Worm (Caenorhabditis elegans): Measurements from ENCODE around the gene Y82E9BR.18.

Y82E9BR.18 gene

DNA sequence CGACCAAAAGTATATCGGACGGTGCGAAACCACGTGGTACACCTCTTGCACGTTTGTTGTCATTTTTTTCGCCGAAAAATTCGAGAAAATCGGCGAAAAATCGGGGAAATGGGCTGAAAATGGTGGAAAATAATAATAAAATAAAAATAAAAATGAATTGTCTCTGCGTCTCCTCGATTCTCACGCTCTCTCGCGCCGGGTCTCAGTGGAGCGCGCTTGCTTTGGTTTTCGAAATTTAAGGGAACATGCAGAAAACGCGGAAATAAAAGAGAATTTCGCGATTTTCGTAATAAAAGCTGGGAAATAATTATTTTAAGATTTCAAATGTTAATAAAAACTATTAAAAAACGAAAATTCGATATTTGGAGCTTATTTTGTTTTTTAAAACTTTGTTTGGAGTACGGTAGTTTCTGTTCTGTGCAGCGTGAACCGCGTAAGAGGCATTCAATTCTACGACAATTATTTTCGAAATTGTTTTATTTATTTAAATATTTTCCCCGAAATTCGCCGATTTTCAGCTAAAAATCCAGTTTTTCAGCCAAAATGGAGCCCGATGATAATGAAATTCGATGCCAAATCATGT is 12.6 kb upstream of the Y82E9BR.18 start, which contains the start of the genes ave-1 and M01G5.1 (continued):
- TF ChIP-seq B0035.1 (tag; optimal IDR thresholded peaks at IDR 0.05) (no peak), ZK185.1 (tag; optimal IDR thresholded peaks at IDR 0.05; ENCODE audit: poor library complexity, severe bottlenecking) (no peak), hlh-26 (GFP tag; conservative IDR thresholded peaks at IDR 0.05) (no peak), madf-3 (GFP tag; IDR thresholded peaks at IDR 0.05) (no peak), D2030.7 (GFP tag; IDR thresholded peaks at IDR 0.05) (peak; percentile 49), F49E8.2 (tag; optimal IDR thresholded peaks at IDR 0.05; ENCODE audit: insufficient read depth) (no peak), Y53F4B.3 (GFP tag; IDR thresholded peaks at IDR 0.05) (no peak), snpc-3.4 (tag; optimal IDR thresholded peaks at IDR 0.05) (no peak), repo-1 (tag; optimal IDR thresholded peaks at IDR 0.05) (no peak), Y53G8AR.9 (GFP tag; conservative IDR thresholded peaks at IDR 0.05) (no peak), snpc-1.3 (tag; optimal IDR thresholded peaks at IDR 0.05; ENCODE audit: insufficient read depth) (no peak), ama-1 (optimal IDR thresholded peaks at IDR 0.05) (no peak), ama-1 (GFP tag; optimal IDR thresholded peaks at IDR 0.05) (no peak), rcor-1 (GFP tag; IDR thresholded peaks at IDR 0.05) (no peak), athp-1 (tag; optimal IDR thresholded peaks at IDR 0.05) (no peak), bed-1 (GFP tag; IDR thresholded peaks at IDR 0.05) (no peak), bed-2 (GFP tag; IDR thresholded peaks at IDR 0.05) (no peak), akir-1 (GFP tag; optimal IDR thresholded peaks at IDR 0.05) (no peak), F22D6.2 (tag; optimal IDR thresholded peaks at IDR 0.05) (no peak), B0261.1 (tag; optimal IDR thresholded peaks at IDR 0.05) (no peak), F39B2.1 (GFP tag; IDR thresholded peaks at IDR 0.05) (no peak), attf-5 (GFP tag; optimal IDR thresholded peaks at IDR 0.05) (peak; percentile 3), F33H1.4 (GFP tag; IDR thresholded peaks at IDR 0.05) (peak; percentile 30; the same call in 1 of the 2 replicates), sptf-2 (GFP tag; optimal IDR thresholded peaks at IDR 0.05) (no peak), madf-10 (tag; optimal IDR thresholded peaks at IDR 0.05) (no peak), aptf-2 (GFP tag; conservative IDR thresholded peaks at IDR 0.05) (no peak), efl-1 (GFP tag; optimal IDR thresholded peaks at IDR 0.05) (peak; percentile 16), C06A6.2 (GFP tag; conservative IDR thresholded peaks at IDR 0.05) (no peak), snpc-1.1 (tag; optimal IDR thresholded peaks at IDR 0.05; ENCODE audit: insufficient read depth) (no peak), sea-2 (GFP tag; IDR thresholded peaks at IDR 0.05) (no peak), hmg-1.2 (GFP tag; IDR thresholded peaks at IDR 0.05) (peak; percentile 98), hrde-1 (tag; optimal IDR thresholded peaks at IDR 0.05; ENCODE audit: borderline replicate concordance) (peak; percentile 10), T07F8.4 (tag; optimal IDR thresholded peaks at IDR 0.05) (no peak), dox-1 (GFP tag; IDR thresholded peaks at IDR 0.05) (peak; percentile 41; the same call in 1 of the 2 replicates), ztf-18 (tag; optimal IDR thresholded peaks at IDR 0.05) (no peak), nhr-179 (tag; optimal IDR thresholded peaks at IDR 0.05) (no peak), sdz-38 (tag; optimal IDR thresholded peaks at IDR 0.05) (no peak), mel-28 (tag; optimal IDR thresholded peaks at IDR 0.05; ENCODE audit: borderline replicate concordance) (no peak), lsy-27 (tag; optimal IDR thresholded peaks at IDR 0.05; ENCODE audit: borderline replicate concordance, insufficient read depth) (no peak), lsl-1 (GFP tag; optimal IDR thresholded peaks at IDR 0.05) (peak; percentile 92), lin-40 (tag; optimal IDR thresholded peaks at IDR 0.05) (no peak), Y95B8A.8 (GFP tag; IDR thresholded peaks at IDR 0.05) (0 out of 2 replicates have a peak, but pooled peaks have one; percentile 19), lin-54 (GFP tag; optimal IDR thresholded peaks at IDR 0.05) (peak; percentile 42), attf-3 (GFP tag; conservative IDR thresholded peaks at IDR 0.05) (no peak), nhr-90 (tag; optimal IDR thresholded peaks at IDR 0.05) (no peak), T26A5.8 (tag; optimal IDR thresholded peaks at IDR 0.05) (no peak), cebp-2 (GFP tag; IDR thresholded peaks at IDR 0.05) (no peak), tlf-1 (GFP tag; optimal IDR thresholded peaks at IDR 0.05) (no peak)

Measured in whole organism, young adult.